Fruit fly (Drosophila melanogaster) whole organism, pupa: ENCODE results near the gene msopa.

Source experiments
- CG10348 ChIP-seq: fragments of 200-800 bp; sonication (Bioruptor generic); IDR thresholded peaks from 2 replicates; pipeline ENCODE4 v1.3.6; 2022; ENCODE audit warnings: missing biosample characterization, missing genetic modification characterization
- CG12605 ChIP-seq: fragments of 200-800 bp; sonication (Bioruptor generic); IDR thresholded peaks from 2 replicates; pipeline ENCODE4 v1.3.6; 2022; ENCODE audit warnings: missing biosample characterization, missing genetic modification characterization

DNA sequence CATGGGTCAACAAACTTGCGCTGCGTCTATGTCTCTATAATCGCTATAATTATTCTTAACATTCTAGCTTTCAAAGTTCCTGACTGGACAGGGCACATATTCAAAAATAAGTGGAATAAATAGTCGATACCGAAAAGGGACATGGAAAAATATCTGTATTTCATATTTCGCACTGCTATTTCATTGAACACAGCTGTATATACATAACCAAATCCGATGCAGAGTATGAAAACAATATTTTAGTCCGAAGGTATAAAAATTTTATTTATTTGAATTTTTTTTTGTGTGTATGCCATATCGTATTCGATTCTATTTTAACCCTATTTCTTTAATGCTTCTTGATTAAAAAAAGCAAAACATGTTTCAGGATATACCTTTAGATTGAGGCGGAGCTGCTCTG, 9.7 kb upstream of the msopa start:
- TF ChIP-seq CG12605: no peak
- no peak for TF ChIP-seq CG10348 (GFP tag; lab: Robert Waterston, UW)
